Fruit fly (Drosophila melanogaster): Measurements from ENCODE around the gene spn-A.

dm6 chr3R:30059944-30060343 is 4.1 kb upstream of the spn-A start:
- TF ChIP-seq Sox14 (GFP tag; optimal IDR thresholded peaks at IDR 0.05) (no peak), CG8632 (GFP tag; optimal IDR thresholded peaks at IDR 0.05) (no peak), CG31627 (GFP tag; optimal IDR thresholded peaks at IDR 0.05) (no peak), lz (GFP tag; optimal IDR thresholded peaks at IDR 0.05) (no peak), CG6854 (GFP tag; optimal IDR thresholded peaks at IDR 0.05) (no peak), CG6163 (GFP tag; IDR thresholded peaks at IDR 0.05) (no peak), CG10631 (GFP tag; optimal IDR thresholded peaks at IDR 0.05) (no peak), OdsH (GFP tag; optimal IDR thresholded peaks at IDR 0.05) (no peak)
